Worm (Caenorhabditis elegans): ENCODE results near the gene moma-1.

- TF ChIP-seq ztf-11 (tag; optimal IDR thresholded peaks at IDR 0.05), result no peak
- TF ChIP-seq nhr-12 (tag; optimal IDR thresholded peaks at IDR 0.05), result no peak
- no peak for TF ChIP-seq aly-2 (tag; optimal IDR thresholded peaks at IDR 0.05)
- no peak for TF ChIP-seq nhr-77 (tag; optimal IDR thresholded peaks at IDR 0.05)
- no peak for TF ChIP-seq lin-15B (tag; optimal IDR thresholded peaks at IDR 0.05)
- TF ChIP-seq ama-1 (optimal IDR thresholded peaks at IDR 0.05), result no peak
- no peak for TF ChIP-seq pha-4 (tag; optimal IDR thresholded peaks at IDR 0.05)
- no peak for TF ChIP-seq nhr-11 (tag; optimal IDR thresholded peaks at IDR 0.05)
- TF ChIP-seq unc-62 (GFP tag; optimal IDR thresholded peaks at IDR 0.05), result no peak
- TF ChIP-seq elt-1 (tag; optimal IDR thresholded peaks at IDR 0.05), result no peak
- TF ChIP-seq nhr-76 (tag; optimal IDR thresholded peaks at IDR 0.05), result no peak
Observed at ce11 chrIII:900134-900533, 47.9 kb upstream of the moma-1 start.

All from whole organism, L3 larva.